Worm (Caenorhabditis elegans) whole organism, late embryonic: Measurements from ENCODE around the gene F28H6.8.

Experiments used
- ama-1 ChIP-seq: fragments of 150-350 bp; optimal IDR thresholded peaks from 2 replicates; lab custom pipeline; 2014
- hlh-30 ChIP-seq: sonication (generic microtip); optimal IDR thresholded peaks from 2 replicates; lab custom pipeline; 2017; ENCODE audit warnings: antibody characterized with exemption, missing genetic modification characterization, missing compliant biosample characterization; ENCODE audit not compliant: insufficient read depth
- lin-11 ChIP-seq: fragments of 200-800 bp; sonication (Bioruptor generic); optimal IDR thresholded peaks from 2 replicates; lab custom pipeline; 2018; ENCODE audit warnings: mild to moderate bottlenecking, missing genetic modification characterization, missing compliant biosample characterization
- nfya-1 ChIP-seq: sonication (generic microtip); optimal IDR thresholded peaks from 2 replicates; lab custom pipeline; 2017; ENCODE audit warnings: missing genetic modification characterization, mild to moderate bottlenecking, missing compliant biosample characterization, antibody characterized with exemption, moderate library complexity
- pag-3 ChIP-seq: sonication (generic microtip); optimal IDR thresholded peaks from 2 replicates; lab custom pipeline; 2016; ENCODE audit warnings: missing compliant biosample characterization, missing genetic modification characterization, borderline replicate concordance
- pqm-1 ChIP-seq: sonication (generic microtip); optimal IDR thresholded peaks from 2 replicates; lab custom pipeline; 2016; ENCODE audit warnings: missing genetic modification characterization, missing compliant biosample characterization
- pros-1 ChIP-seq: fragments of 150-350 bp; optimal IDR thresholded peaks from 2 replicates; lab custom pipeline; 2014; ENCODE audit warnings: missing biosample characterization, missing genetic modification reagents, missing genetic modification characterization
- tbx-2 ChIP-seq: sonication (generic microtip); optimal IDR thresholded peaks from 2 replicates; lab custom pipeline; 2016; ENCODE audit warnings: missing genetic modification characterization, missing compliant biosample characterization

- TF ChIP-seq nfya-1 (peak; percentile 48), pqm-1 (tag; lab: Kevin White, UChicago) (peak; percentile 71), lin-11 (tag; lab: Kevin White, UChicago) (peak; percentile 91), ama-1 (lab: Kevin White, UChicago) (no peak), hlh-30 (tag; lab: Kevin White, UChicago) (peak; percentile 19), pag-3 (tag; lab: Kevin White, UChicago) (peak; percentile 3), pros-1 (no peak), tbx-2 (tag; lab: Kevin White, UChicago) (peak; percentile 85)
Measured at ce11 chrX:14115480-14116161, 18.5 kb downstream of the F28H6.8 start, which contains the start of gene F28H6.7.
